Worm (Caenorhabditis elegans) whole organism, L4 larva: Measurements from ENCODE around the gene hum-5.

Experiments used
- dpl-1 ChIP-seq: fragments of 150-350 bp; optimal IDR thresholded peaks from 2 replicates; lab custom pipeline; 2014; ENCODE audit warnings: missing biosample characterization, missing genetic modification reagents, missing genetic modification characterization
- fos-1 ChIP-seq: fragments of 150-350 bp; optimal IDR thresholded peaks from 2 replicates; lab custom pipeline; 2014; ENCODE audit warnings: missing biosample characterization, missing genetic modification characterization
- madf-9 ChIP-seq: fragments of 200-800 bp; sonication (Bioruptor generic); conservative IDR thresholded peaks from 2 replicates; pipeline ENCODE4 v1.3.6; 2022; ENCODE audit warnings: missing genetic modification reagents, missing genetic modification characterization, missing compliant biosample characterization
- nhr-77 ChIP-seq: fragments of 150-350 bp; optimal IDR thresholded peaks from 2 replicates; lab custom pipeline; 2014; ENCODE audit warnings: missing biosample characterization, missing genetic modification characterization
- snpc-1.2 ChIP-seq: fragments of 200-800 bp; sonication (Bioruptor generic); IDR thresholded peaks from 2 replicates; pipeline ENCODE4 v1.3.6; 2022; ENCODE audit warnings: missing genetic modification reagents, missing genetic modification characterization, missing compliant biosample characterization
- snpc-4 ChIP-seq: fragments of 150-350 bp; optimal IDR thresholded peaks from 2 replicates; lab custom pipeline; 2014; ENCODE audit warnings: missing biosample characterization, missing genetic modification characterization
- unc-130 ChIP-seq: sonication (generic microtip); optimal IDR thresholded peaks from 2 replicates; lab custom pipeline; 2016; ENCODE audit warnings: missing genetic modification reagents, missing genetic modification characterization, missing compliant biosample characterization
- unc-62 ChIP-seq, 3 experiments: fragments of 150-350 bp in 1 of 3; sonication (generic microtip); optimal IDR thresholded peaks in 2 of 3; peaks in 1 of 3; 1 replicate in 1 of 3; 2 replicates in 2 of 3; lab custom pipeline; 2014 to 2017; ENCODE audit warnings: missing biosample characterization in 3 of 3, missing genetic modification characterization in 3 of 3, missing genetic modification reagents in 3 of 3, missing genotype in 1 of 3

DNA sequence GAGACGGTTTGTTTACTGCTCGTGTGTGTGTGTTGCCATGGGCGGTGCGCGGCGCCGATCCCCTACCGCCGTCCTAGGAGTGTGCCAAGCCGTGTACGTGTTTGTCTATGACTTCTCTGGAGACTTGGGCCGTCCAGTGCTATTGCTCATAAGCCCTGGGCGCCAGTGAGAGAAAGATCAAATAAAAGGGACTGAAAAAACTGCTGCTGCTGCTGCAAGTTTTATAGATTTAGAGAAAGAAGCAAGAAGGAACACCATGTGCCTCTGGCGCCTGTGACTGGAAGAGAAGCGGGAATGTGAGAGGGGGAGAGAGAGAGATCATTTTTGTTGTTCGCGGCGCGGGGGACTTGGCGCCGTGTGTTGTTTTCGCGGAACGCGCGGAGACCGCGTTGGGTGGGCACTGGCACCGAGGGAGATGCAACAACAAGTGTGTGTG is 52.6 kb downstream of the hum-5 start:
- TF ChIP-seq madf-9 (GFP tag; lab: Robert Waterston, UW), result peak; percentile 86
- no peak for TF ChIP-seq dpl-1 (GFP tag; lab: Kevin White, UChicago)
- TF ChIP-seq nhr-77 (tag; lab: Kevin White, UChicago), result no peak
- TF ChIP-seq snpc-4, result no peak
- TF ChIP-seq snpc-1.2 (GFP tag; lab: Robert Waterston, UW), result no peak
- TF ChIP-seq fos-1, result no peak
- TF ChIP-seq unc-130, result no peak
- TF ChIP-seq unc-62 (GFP tag; optimal IDR thresholded peaks at IDR 0.05 in 1 of 2; lab: Kevin White, UChicago), result no peak
- no peak for TF ChIP-seq unc-62 (tag; optimal IDR thresholded peaks at IDR 0.05; lab: Kevin White, UChicago)
